Worm (Caenorhabditis elegans): ENCODE measurements around the gene F59B1.6.

DNA sequence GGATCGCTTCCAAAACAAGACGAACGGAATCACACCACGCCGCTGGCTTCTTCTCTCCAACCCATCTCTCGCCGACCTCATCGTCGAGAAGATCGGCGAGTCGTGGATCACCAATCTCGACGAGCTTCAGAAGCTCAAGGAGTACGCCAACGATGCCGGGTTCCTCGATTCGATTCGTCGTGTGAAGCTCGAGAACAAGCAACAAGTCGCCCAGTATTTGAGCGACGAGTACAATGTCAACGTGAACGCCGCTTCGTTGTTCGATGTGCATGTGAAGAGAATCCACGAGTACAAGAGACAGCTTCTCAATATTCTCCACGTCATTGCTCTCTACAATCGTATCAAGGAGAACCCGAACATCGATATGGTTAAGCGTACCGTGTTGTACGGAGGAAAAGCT is 47.9 kb downstream of the F59B1.6 start:
- TF ChIP-seq nhr-11 (tag; optimal IDR thresholded peaks at IDR 0.05) (no peak), nhr-41 (GFP tag; IDR thresholded peaks at IDR 0.05) (no peak), mdl-1 (tag; optimal IDR thresholded peaks at IDR 0.05) (no peak), nhr-76 (tag; optimal IDR thresholded peaks at IDR 0.05) (no peak), lin-38 (GFP tag; IDR thresholded peaks at IDR 0.05) (no peak), dve-1 (tag; optimal IDR thresholded peaks at IDR 0.05; ENCODE audit: insufficient read depth) (no peak), pqm-1 (tag; optimal IDR thresholded peaks at IDR 0.05) (no peak), nhr-111 (GFP tag; optimal IDR thresholded peaks at IDR 0.05) (no peak)

Data from whole organism, L4 larva.